Worm (Caenorhabditis elegans) whole organism, mixed stage, embryonic: Measurements from ENCODE around the gene srb-5.

Source experiments
- ceh-83 ChIP-seq: fragments of 200-800 bp; sonication (Bioruptor generic); optimal IDR thresholded peaks from 2 replicates; lab custom pipeline; 2018; ENCODE audit warnings: mild to moderate bottlenecking, missing genetic modification characterization, missing compliant biosample characterization
- nhr-76 ChIP-seq: sonication (generic microtip); optimal IDR thresholded peaks from 2 replicates; lab custom pipeline; 2017; ENCODE audit warnings: missing biosample characterization, missing genetic modification characterization
- tbx-8 ChIP-seq: fragments of 200-800 bp; sonication (Bioruptor generic); optimal IDR thresholded peaks from 2 replicates; lab custom pipeline; 2018; ENCODE audit warnings: mild to moderate bottlenecking, missing genetic modification characterization, moderate library complexity, missing compliant biosample characterization
- ztf-11 ChIP-seq: fragments of 150-350 bp; optimal IDR thresholded peaks from 2 replicates; lab custom pipeline; 2014; ENCODE audit warnings: missing biosample characterization, missing genetic modification characterization

DNA sequence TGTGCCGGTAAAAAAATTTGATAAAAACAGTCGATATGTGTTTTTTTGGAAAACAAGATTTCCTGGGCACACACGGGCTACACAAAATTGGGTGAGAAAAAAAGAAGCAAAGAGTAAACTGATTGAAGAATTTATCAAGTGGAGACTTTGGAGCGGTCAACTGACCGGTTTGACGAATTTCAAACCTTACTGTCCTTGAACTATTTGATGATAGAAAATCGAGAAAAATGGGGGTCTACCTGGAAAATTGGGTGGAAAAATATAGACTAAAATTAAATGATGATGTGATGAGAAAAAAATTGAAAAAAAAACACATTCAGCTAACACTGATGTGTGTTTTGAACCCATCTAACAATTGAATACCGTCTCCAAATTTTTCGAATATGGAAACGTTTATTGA is 47.6 kb upstream of the srb-5 start, which contains the start of gene C34F11.8:
- no peak for TF ChIP-seq nhr-76 (tag; lab: Kevin White, UChicago)
- TF ChIP-seq tbx-8 (GFP tag; lab: Kevin White, UChicago) = no peak
- TF ChIP-seq ceh-83 = no peak
- TF ChIP-seq ztf-11 = no peak
